Worm (Caenorhabditis elegans) whole organism, L4 larva: ENCODE results near the gene fbxa-196.
A peak's percentile ranks its signal among the peaks of the same experiment; 100 is the strongest.

Experiments
- D1046.2 ChIP-seq: fragments of 200-800 bp; sonication (Bioruptor generic); IDR thresholded peaks from 2 replicates; pipeline ENCODE4 v1.3.6; 2022; ENCODE audit warnings: missing genetic modification characterization, missing compliant biosample characterization
- F26F4.8 ChIP-seq: fragments of 200-800 bp; sonication (Bioruptor generic); conservative IDR thresholded peaks from 2 replicates; pipeline ENCODE4 v1.3.6; 2022; ENCODE audit warnings: missing genetic modification characterization, missing compliant biosample characterization
- R02D3.7 ChIP-seq: fragments of 150-350 bp; sonication (generic microtip); optimal IDR thresholded peaks from 3 replicates; lab custom pipeline; 2014; ENCODE audit warnings: missing biosample characterization, missing genetic modification characterization
- T20F7.1 ChIP-seq: fragments of 200-800 bp; sonication (Bioruptor generic); optimal IDR thresholded peaks from 2 replicates; lab custom pipeline; 2018; ENCODE audit warnings: mild to moderate bottlenecking, missing genetic modification characterization, missing compliant biosample characterization
- Y105C5A.15 ChIP-seq: fragments of 200-800 bp; sonication (Bioruptor generic); IDR thresholded peaks from 2 replicates; pipeline ENCODE4 v1.3.6; 2022; ENCODE audit warnings: missing genetic modification characterization, missing compliant biosample characterization
- Y48G9A.11 ChIP-seq: fragments of 200-800 bp; sonication (Bioruptor generic); IDR thresholded peaks from 2 replicates; pipeline ENCODE4 v1.3.6; 2022; ENCODE audit warnings: missing genetic modification reagents, missing genetic modification characterization, missing compliant biosample characterization
- Y75B8A.6 ChIP-seq: fragments of 200-800 bp; sonication (Bioruptor generic); IDR thresholded peaks from 2 replicates; pipeline ENCODE4 v1.3.6; 2022; ENCODE audit warnings: missing genetic modification reagents, missing genetic modification characterization, missing compliant biosample characterization
- ZK337.2 ChIP-seq: fragments of 200-800 bp; sonication (Bioruptor generic); IDR thresholded peaks from 2 replicates; pipeline ENCODE4 v1.3.6; 2022; ENCODE audit warnings: missing genetic modification reagents, missing genetic modification characterization, missing compliant biosample characterization
- ceh-20 ChIP-seq: fragments of 200-800 bp; sonication (Bioruptor generic); IDR thresholded peaks from 2 replicates; pipeline ENCODE4 v1.3.6; 2022; ENCODE audit warnings: missing genetic modification reagents, missing genetic modification characterization, missing compliant biosample characterization
- ceh-32 ChIP-seq: sonication (generic microtip); optimal IDR thresholded peaks from 2 replicates; lab custom pipeline; 2016; ENCODE audit warnings: mild to moderate bottlenecking, missing genetic modification characterization, missing compliant biosample characterization; ENCODE audit not compliant: poor library complexity
- ceh-44 ChIP-seq: fragments of 200-800 bp; sonication (Bioruptor generic); IDR thresholded peaks from 2 replicates; pipeline ENCODE4 v1.3.6; 2022; ENCODE audit warnings: missing genetic modification reagents, missing genetic modification characterization, missing compliant biosample characterization
- ceh-82 ChIP-seq: sonication (generic microtip); optimal IDR thresholded peaks from 2 replicates; lab custom pipeline; 2017; ENCODE audit warnings: missing biosample characterization, missing genetic modification characterization
- ces-1 ChIP-seq: fragments of 150-350 bp; sonication (generic microtip); optimal IDR thresholded peaks from 4 replicates; lab custom pipeline; 2014; ENCODE audit warnings: missing biosample characterization, missing genetic modification reagents, missing genetic modification characterization
- daf-12 ChIP-seq: fragments of 150-350 bp; optimal IDR thresholded peaks from 2 replicates; lab custom pipeline; 2014; ENCODE audit warnings: missing biosample characterization, missing genetic modification reagents, missing genetic modification characterization
- daf-16 ChIP-seq, 3 experiments: sonication (generic microtip); optimal IDR thresholded peaks; 2 replicates each; lab custom pipeline; 2016 to 2017; ENCODE audit warnings: missing genetic modification characterization in 3 of 3, missing genetic modification reagents in 3 of 3, mild to moderate bottlenecking in 2 of 3, missing compliant biosample characterization in 2 of 3, missing biosample characterization in 1 of 3, moderate library complexity in 1 of 3
- daf-19 ChIP-seq: fragments of 200-800 bp; sonication (Bioruptor generic); conservative IDR thresholded peaks from 2 replicates; pipeline ENCODE4 v1.3.6; 2022; ENCODE audit warnings: missing genetic modification characterization, missing compliant biosample characterization
- dmd-6 ChIP-seq: fragments of 200-800 bp; sonication (Bioruptor generic); IDR thresholded peaks from 2 replicates; pipeline ENCODE4 v1.3.6; 2022; ENCODE audit warnings: missing genetic modification reagents, missing genetic modification characterization, missing compliant biosample characterization
- dmd-8 ChIP-seq: fragments of 200-800 bp; sonication (Bioruptor generic); IDR thresholded peaks from 2 replicates; pipeline ENCODE4 v1.3.6; 2022; ENCODE audit warnings: missing genetic modification characterization, missing compliant biosample characterization
- dpl-1 ChIP-seq: fragments of 150-350 bp; optimal IDR thresholded peaks from 2 replicates; lab custom pipeline; 2014; ENCODE audit warnings: missing biosample characterization, missing genetic modification reagents, missing genetic modification characterization
- dve-1 ChIP-seq: sonication (generic microtip); optimal IDR thresholded peaks from 2 replicates; lab custom pipeline; 2017; ENCODE audit warnings: antibody characterized with exemption, mild to moderate bottlenecking, missing genetic modification characterization, missing compliant biosample characterization; ENCODE audit not compliant: insufficient read depth
- gei-8 ChIP-seq: fragments of 200-800 bp; sonication (Bioruptor generic); optimal IDR thresholded peaks from 2 replicates; lab custom pipeline; 2018; ENCODE audit warnings: mild to moderate bottlenecking, missing genetic modification characterization, missing compliant biosample characterization
- hif-1 ChIP-seq, 2 experiments: sonication (generic microtip); optimal IDR thresholded peaks; 2 replicates each; lab custom pipeline; 2016 to 2017; ENCODE audit warnings: missing compliant biosample characterization in 2 of 2, missing genetic modification characterization in 2 of 2, missing genetic modification reagents in 2 of 2, missing genotype in 2 of 2, mild to moderate bottlenecking in 1 of 2
- hlh-11 ChIP-seq: fragments of 200-800 bp; sonication (Bioruptor generic); optimal IDR thresholded peaks from 2 replicates; lab custom pipeline; 2018; ENCODE audit warnings: mild to moderate bottlenecking, missing genetic modification characterization, missing compliant biosample characterization
- hmg-1.1 ChIP-seq: fragments of 200-800 bp; sonication (Bioruptor generic); IDR thresholded peaks from 2 replicates; pipeline ENCODE4 v1.3.6; 2022; ENCODE audit warnings: missing genetic modification reagents, missing genetic modification characterization, missing compliant biosample characterization
- lin-29 ChIP-seq: fragments of 200-800 bp; sonication (Bioruptor generic); IDR thresholded peaks from 2 replicates; pipeline ENCODE4 v1.3.6; 2022; ENCODE audit warnings: missing genetic modification reagents, missing genetic modification characterization, missing compliant biosample characterization
- lin-38 ChIP-seq: fragments of 200-800 bp; sonication (Bioruptor generic); IDR thresholded peaks from 2 replicates; pipeline ENCODE4 v1.3.6; 2022; ENCODE audit warnings: missing genetic modification reagents, missing genetic modification characterization, missing compliant biosample characterization
- lir-3 ChIP-seq: sonication (generic microtip); optimal IDR thresholded peaks from 2 replicates; lab custom pipeline; 2016; ENCODE audit warnings: mild to moderate bottlenecking, missing genetic modification characterization, missing compliant biosample characterization
- madf-9 ChIP-seq: fragments of 200-800 bp; sonication (Bioruptor generic); conservative IDR thresholded peaks from 2 replicates; pipeline ENCODE4 v1.3.6; 2022; ENCODE audit warnings: missing genetic modification reagents, missing genetic modification characterization, missing compliant biosample characterization
- mdl-1 ChIP-seq, 2 experiments: fragments of 150-350 bp in 1 of 2; sonication (generic microtip) in 1 of 2; optimal IDR thresholded peaks; 2 replicates each; lab custom pipeline; 2014 to 2017; ENCODE audit warnings: missing biosample characterization in 2 of 2, missing genetic modification characterization in 2 of 2
- mes-2 ChIP-seq: sonication (generic microtip); optimal IDR thresholded peaks from 2 replicates; lab custom pipeline; 2016; ENCODE audit warnings: missing genotype, mild to moderate bottlenecking, missing genetic modification characterization, missing compliant biosample characterization; ENCODE audit not compliant: poor library complexity, severe bottlenecking
- mxl-2 ChIP-seq: fragments of 200-800 bp; sonication (Bioruptor generic); conservative IDR thresholded peaks from 2 replicates; pipeline ENCODE4 v1.3.6; 2022; ENCODE audit warnings: missing genetic modification reagents, missing genetic modification characterization, missing compliant biosample characterization
- mxl-3 ChIP-seq: fragments of 200-800 bp; sonication (Bioruptor generic); optimal IDR thresholded peaks from 2 replicates; lab custom pipeline; 2018; ENCODE audit warnings: mild to moderate bottlenecking, missing genetic modification characterization, missing compliant biosample characterization
- nhr-102 ChIP-seq: sonication (generic microtip); optimal IDR thresholded peaks from 2 replicates; lab custom pipeline; 2016; ENCODE audit warnings: mild to moderate bottlenecking, missing genetic modification characterization, moderate library complexity, missing compliant biosample characterization
- nhr-111 ChIP-seq: fragments of 200-800 bp; sonication (Bioruptor generic); optimal IDR thresholded peaks from 2 replicates; lab custom pipeline; 2018; ENCODE audit warnings: mild to moderate bottlenecking, missing genetic modification characterization, missing compliant biosample characterization
- nhr-237 ChIP-seq: sonication (generic microtip); optimal IDR thresholded peaks from 2 replicates; lab custom pipeline; 2017; ENCODE audit warnings: missing biosample characterization, missing genetic modification characterization
- nhr-28 ChIP-seq: fragments of 150-350 bp; optimal IDR thresholded peaks from 2 replicates; lab custom pipeline; 2014; ENCODE audit warnings: missing biosample characterization, missing genetic modification characterization
- nhr-77 ChIP-seq: fragments of 150-350 bp; optimal IDR thresholded peaks from 2 replicates; lab custom pipeline; 2014; ENCODE audit warnings: missing biosample characterization, missing genetic modification characterization
- php-3 ChIP-seq: fragments of 200-800 bp; sonication (Bioruptor generic); IDR thresholded peaks from 2 replicates; pipeline ENCODE4 v1.3.6; 2022; ENCODE audit warnings: missing genetic modification reagents, missing genetic modification characterization, missing compliant biosample characterization
- pqm-1 ChIP-seq: sonication (generic microtip); optimal IDR thresholded peaks from 2 replicates; lab custom pipeline; 2017; ENCODE audit warnings: missing biosample characterization, missing genetic modification characterization
- rbr-2 ChIP-seq: sonication (generic microtip); optimal IDR thresholded peaks from 2 replicates; lab custom pipeline; 2016; ENCODE audit warnings: missing genotype, missing genetic modification characterization, missing compliant biosample characterization
- saeg-2 ChIP-seq: fragments of 200-800 bp; sonication (Bioruptor generic); IDR thresholded peaks from 2 replicates; pipeline ENCODE4 v1.3.6; 2022; ENCODE audit warnings: missing genetic modification reagents, missing genetic modification characterization, missing compliant biosample characterization
- sdz-12 ChIP-seq: fragments of 200-800 bp; sonication (Bioruptor generic); optimal IDR thresholded peaks from 2 replicates; lab custom pipeline; 2018; ENCODE audit warnings: mild to moderate bottlenecking, missing genetic modification characterization, missing compliant biosample characterization
- spr-3 ChIP-seq: fragments of 200-800 bp; sonication (Bioruptor generic); optimal IDR thresholded peaks from 2 replicates; lab custom pipeline; 2018; ENCODE audit warnings: mild to moderate bottlenecking, missing genetic modification characterization, missing compliant biosample characterization
- unc-62 ChIP-seq, 3 experiments: fragments of 150-350 bp in 1 of 3; sonication (generic microtip); optimal IDR thresholded peaks in 2 of 3; peaks in 1 of 3; 1 replicate in 1 of 3; 2 replicates in 2 of 3; lab custom pipeline; 2014 to 2017; ENCODE audit warnings: missing biosample characterization in 3 of 3, missing genetic modification characterization in 3 of 3, missing genetic modification reagents in 3 of 3, missing genotype in 1 of 3
- zfp-3 ChIP-seq: fragments of 200-800 bp; sonication (Bioruptor generic); conservative IDR thresholded peaks from 2 replicates; pipeline ENCODE4 v1.3.6; 2022; ENCODE audit warnings: missing genetic modification reagents, missing genetic modification characterization, missing compliant biosample characterization
- zip-2 ChIP-seq: fragments of 150-350 bp; optimal IDR thresholded peaks from 2 replicates; lab custom pipeline; 2014; ENCODE audit warnings: missing biosample characterization, missing genetic modification characterization
- ztf-11 ChIP-seq: fragments of 150-350 bp; optimal IDR thresholded peaks from 2 replicates; lab custom pipeline; 2014; ENCODE audit warnings: missing biosample characterization, missing genetic modification characterization

fbxa-196 gene

ce11 chrV:6407587-6407986 lies 40.9 kb upstream of the fbxa-196 start:
- TF ChIP-seq hlh-11 (tag; lab: Kevin White, UChicago): peak; percentile 63
- TF ChIP-seq mes-2 (tag; lab: Kevin White, UChicago): peak; percentile 43
- TF ChIP-seq lir-3: no peak
- TF ChIP-seq nhr-102 (tag; lab: Kevin White, UChicago): peak; percentile 5
- no peak for TF ChIP-seq ceh-44
- no peak for TF ChIP-seq Y48G9A.11 (GFP tag; lab: Robert Waterston, UW)
- no peak for TF ChIP-seq ztf-11 (tag; lab: Kevin White, UChicago)
- no peak for TF ChIP-seq gei-8 (GFP tag; lab: Kevin White, UChicago)
- TF ChIP-seq daf-16 (GFP tag; optimal IDR thresholded peaks at IDR 0.05; lab: Kevin White, UChicago): no peak
- peak; percentile 87 for TF ChIP-seq daf-16 (tag; optimal IDR thresholded peaks at IDR 0.05; lab: Kevin White, UChicago)
- peak; percentile 84 for TF ChIP-seq nhr-28 (tag; lab: Kevin White, UChicago)
- TF ChIP-seq dmd-6 (GFP tag; lab: Robert Waterston, UW): peak; percentile 34
- TF ChIP-seq ceh-82 (tag; lab: Kevin White, UChicago): no peak
- TF ChIP-seq rbr-2 (tag; lab: Kevin White, UChicago): no peak
- TF ChIP-seq daf-19: no peak
- TF ChIP-seq mdl-1 (tag; optimal IDR thresholded peaks at IDR 0.05; lab: Kevin White, UChicago): no peak
- no peak for TF ChIP-seq nhr-111
- TF ChIP-seq sdz-12 (GFP tag; lab: Kevin White, UChicago): no peak
- peak; percentile 34 for TF ChIP-seq pqm-1 (tag; lab: Kevin White, UChicago)
- no peak for TF ChIP-seq ceh-32
- no peak for TF ChIP-seq dmd-8 (GFP tag; lab: Robert Waterston, UW)
- TF ChIP-seq dve-1 (tag; lab: Kevin White, UChicago): peak; percentile 73
- peak; percentile 93 for TF ChIP-seq php-3 (GFP tag; lab: Robert Waterston, UW)
- TF ChIP-seq nhr-77 (tag; lab: Kevin White, UChicago): no peak

- TF ChIP-seq Y75B8A.6 (GFP tag; lab: Robert Waterston, UW): no peak
- no peak for TF ChIP-seq mxl-2 (GFP tag; lab: Robert Waterston, UW)
- TF ChIP-seq sdz-12 (GFP tag; lab: Kevin White, UChicago): no peak
- no peak for TF ChIP-seq unc-62 (GFP tag; optimal IDR thresholded peaks at IDR 0.05 in 1 of 2; lab: Kevin White, UChicago)
- no peak for TF ChIP-seq unc-62 (tag; optimal IDR thresholded peaks at IDR 0.05; lab: Kevin White, UChicago)
- no peak for TF ChIP-seq D1046.2 (GFP tag; lab: Robert Waterston, UW)
- 0 out of 2 replicates have a peak, but pooled peaks have one; percentile 52 for TF ChIP-seq php-3 (GFP tag; lab: Robert Waterston, UW)
- no peak for TF ChIP-seq nhr-237
- TF ChIP-seq ztf-11 (tag; lab: Kevin White, UChicago): no peak
- no peak for TF ChIP-seq R02D3.7
- no peak for TF ChIP-seq hmg-1.1
- peak; percentile 29 for TF ChIP-seq nhr-28 (tag; lab: Kevin White, UChicago)
- TF ChIP-seq ceh-44: no peak
- TF ChIP-seq madf-9: no peak
- TF ChIP-seq saeg-2 (GFP tag; lab: Robert Waterston, UW): no peak
- no peak for TF ChIP-seq F26F4.8 (GFP tag; lab: Robert Waterston, UW)
- TF ChIP-seq daf-12 (tag; lab: Kevin White, UChicago): no peak
- TF ChIP-seq ceh-20: no peak
- TF ChIP-seq ZK337.2 (GFP tag; lab: Robert Waterston, UW): no peak
- no peak for TF ChIP-seq zip-2 (tag; lab: Kevin White, UChicago)
- peak; percentile 79 for TF ChIP-seq pqm-1 (tag; lab: Kevin White, UChicago)
- peak; percentile 63 for TF ChIP-seq dmd-6 (GFP tag; lab: Robert Waterston, UW)
- TF ChIP-seq hlh-11 (tag; lab: Kevin White, UChicago): peak; percentile 33
- no peak for TF ChIP-seq zfp-3 (GFP tag; lab: Robert Waterston, UW)
- TF ChIP-seq dpl-1 (GFP tag; lab: Kevin White, UChicago): no peak
- no peak for TF ChIP-seq daf-19
- no peak for TF ChIP-seq lin-38 (GFP tag; lab: Robert Waterston, UW)
- no peak for TF ChIP-seq lin-29 (GFP tag; lab: Robert Waterston, UW)
- no peak for TF ChIP-seq ces-1
- no peak for TF ChIP-seq spr-3
- TF ChIP-seq hif-1 (tag; optimal IDR thresholded peaks at IDR 0.05; lab: Kevin White, UChicago): no peak
- no peak for TF ChIP-seq T20F7.1 (GFP tag; lab: Kevin White, UChicago)
- no peak for TF ChIP-seq Y105C5A.15 (GFP tag; lab: Robert Waterston, UW)
- TF ChIP-seq ceh-82 (tag; lab: Kevin White, UChicago): no peak
- no peak for TF ChIP-seq mxl-3 (GFP tag; lab: Kevin White, UChicago)
Observed at ce11 chrV:6408733-6409227, 39.7 kb upstream of the fbxa-196 start, which contains the start of gene bcf-1. Gene bcf-1 (minus strand): TSS chrV:6408783.
